Worm (Caenorhabditis elegans) whole organism, mixed stage, embryonic: Measurements from ENCODE around the gene W07G4.5.

Experiments
- M03D4.4 ChIP-seq: sonication (generic microtip); optimal IDR thresholded peaks from 2 replicates; lab custom pipeline; 2017; ENCODE audit warnings: mild to moderate bottlenecking, missing genetic modification characterization, missing compliant biosample characterization
- blmp-1 ChIP-seq: fragments of 150-350 bp; optimal IDR thresholded peaks from 2 replicates; lab custom pipeline; 2014; ENCODE audit warnings: missing biosample characterization, missing genetic modification characterization
- ceh-39 ChIP-seq: fragments of 150-350 bp; optimal IDR thresholded peaks from 2 replicates; lab custom pipeline; 2014; ENCODE audit warnings: missing biosample characterization, missing genetic modification characterization
- drap-1 ChIP-seq: fragments of 200-800 bp; sonication (Bioruptor generic); optimal IDR thresholded peaks from 3 replicates; lab custom pipeline; 2018; ENCODE audit warnings: mild to moderate bottlenecking, missing genetic modification characterization, missing compliant biosample characterization
- elt-1 ChIP-seq: sonication (generic microtip); optimal IDR thresholded peaks from 2 replicates; lab custom pipeline; 2017; ENCODE audit warnings: missing genetic modification characterization, mild to moderate bottlenecking, missing compliant biosample characterization, antibody characterized with exemption, moderate library complexity, borderline replicate concordance; ENCODE audit not compliant: insufficient read depth
- elt-3 ChIP-seq: fragments of 150-350 bp; optimal IDR thresholded peaks from 2 replicates; lab custom pipeline; 2014; ENCODE audit warnings: missing biosample characterization, missing genetic modification characterization
- ham-2 ChIP-seq: fragments of 200-800 bp; sonication (Bioruptor generic); optimal IDR thresholded peaks from 2 replicates; lab custom pipeline; 2018; ENCODE audit warnings: mild to moderate bottlenecking, missing genetic modification characterization, missing compliant biosample characterization
- hlh-1 ChIP-seq: fragments of 150-350 bp; optimal IDR thresholded peaks from 2 replicates; lab custom pipeline; 2014; ENCODE audit warnings: missing biosample characterization, missing genetic modification reagents, missing genetic modification characterization
- lin-13 ChIP-seq: fragments of 150-350 bp; optimal IDR thresholded peaks from 2 replicates; lab custom pipeline; 2014; ENCODE audit warnings: missing biosample characterization, missing genetic modification characterization
- lin-32 ChIP-seq: fragments of 200-800 bp; sonication (Bioruptor generic); optimal IDR thresholded peaks from 2 replicates; lab custom pipeline; 2018; ENCODE audit warnings: mild to moderate bottlenecking, missing genetic modification characterization, missing compliant biosample characterization
- lsy-2 ChIP-seq: fragments of 150-350 bp; optimal IDR thresholded peaks from 2 replicates; lab custom pipeline; 2014; ENCODE audit warnings: missing biosample characterization, missing genetic modification characterization
- mab-5 ChIP-seq: fragments of 150-350 bp; optimal IDR thresholded peaks from 2 replicates; lab custom pipeline; 2014; ENCODE audit warnings: missing biosample characterization, missing genetic modification characterization
- mep-1 ChIP-seq: fragments of 150-350 bp; optimal IDR thresholded peaks from 2 replicates; lab custom pipeline; 2017; ENCODE audit warnings: missing biosample characterization, missing genetic modification reagents, missing genetic modification characterization, inconsistent platforms
- nhr-12 ChIP-seq: fragments of 150-350 bp; optimal IDR thresholded peaks from 2 replicates; lab custom pipeline; 2014; ENCODE audit warnings: missing biosample characterization, missing genetic modification characterization
- nhr-2 ChIP-seq: fragments of 150-350 bp; optimal IDR thresholded peaks from 2 replicates; lab custom pipeline; 2014; ENCODE audit warnings: missing biosample characterization, missing genetic modification characterization
- nhr-237 ChIP-seq: fragments of 150-350 bp; optimal IDR thresholded peaks from 2 replicates; lab custom pipeline; 2014; ENCODE audit warnings: missing biosample characterization, missing genetic modification characterization
- nhr-28 ChIP-seq: fragments of 150-350 bp; optimal IDR thresholded peaks from 2 replicates; lab custom pipeline; 2014; ENCODE audit warnings: missing biosample characterization, missing genetic modification characterization
- nhr-76 ChIP-seq: sonication (generic microtip); optimal IDR thresholded peaks from 2 replicates; lab custom pipeline; 2017; ENCODE audit warnings: missing biosample characterization, missing genetic modification characterization
- pha-4 ChIP-seq: fragments of 150-350 bp; optimal IDR thresholded peaks from 2 replicates; lab custom pipeline; 2018; ENCODE audit warnings: missing biosample characterization, missing genetic modification reagents, missing genetic modification characterization
- sem-2 ChIP-seq: fragments of 200-800 bp; sonication (Bioruptor generic); optimal IDR thresholded peaks from 2 replicates; lab custom pipeline; 2018; ENCODE audit warnings: mild to moderate bottlenecking, missing genetic modification characterization, missing compliant biosample characterization
- snpc-4 ChIP-seq: fragments of 150-350 bp; optimal IDR thresholded peaks from 2 replicates; lab custom pipeline; 2014; ENCODE audit warnings: missing biosample characterization, missing genetic modification characterization
- sptf-1 ChIP-seq: sonication (generic microtip); optimal IDR thresholded peaks from 2 replicates; lab custom pipeline; 2017; ENCODE audit warnings: mild to moderate bottlenecking, missing genetic modification characterization, moderate library complexity, missing compliant biosample characterization
- tbx-8 ChIP-seq: fragments of 200-800 bp; sonication (Bioruptor generic); optimal IDR thresholded peaks from 2 replicates; lab custom pipeline; 2018; ENCODE audit warnings: mild to moderate bottlenecking, missing genetic modification characterization, moderate library complexity, missing compliant biosample characterization
- unc-120 ChIP-seq: sonication (generic microtip); optimal IDR thresholded peaks from 2 replicates; lab custom pipeline; 2017; ENCODE audit warnings: missing genetic modification characterization, missing compliant biosample characterization; ENCODE audit not compliant: poor library complexity, severe bottlenecking
- unc-39 ChIP-seq: fragments of 150-350 bp; optimal IDR thresholded peaks from 2 replicates; lab custom pipeline; 2014; ENCODE audit warnings: missing biosample characterization, missing genetic modification characterization
- unc-62 ChIP-seq: fragments of 150-350 bp; optimal IDR thresholded peaks from 2 replicates; lab custom pipeline; 2014; ENCODE audit warnings: missing biosample characterization, missing genetic modification reagents, missing genetic modification characterization
- zip-8 ChIP-seq: fragments of 150-350 bp; optimal IDR thresholded peaks from 2 replicates; lab custom pipeline; 2014; ENCODE audit warnings: missing biosample characterization, missing genetic modification characterization
- ztf-11 ChIP-seq: fragments of 150-350 bp; optimal IDR thresholded peaks from 2 replicates; lab custom pipeline; 2014; ENCODE audit warnings: missing biosample characterization, missing genetic modification characterization

The W07G4.5 gene

ce11 chrV:13085917-13086552, 38.3 kb downstream of the W07G4.5 start:
- TF ChIP-seq drap-1 (no peak), unc-62 (peak; percentile 93), M03D4.4 (peak; percentile 10), unc-39 (tag; lab: Kevin White, UChicago) (no peak), hlh-1 (tag; lab: Kevin White, UChicago) (peak; percentile 52), sptf-1 (peak; percentile 33), ztf-11 (tag; lab: Kevin White, UChicago) (peak; percentile 12), pha-4 (peak; percentile 32), mep-1 (tag; lab: Kevin White, UChicago) (peak; percentile 52), unc-120 (tag; lab: Kevin White, UChicago) (peak; percentile 99), nhr-237 (tag; lab: Kevin White, UChicago) (peak; percentile 4), lin-32 (GFP tag; lab: Kevin White, UChicago) (no peak), zip-8 (no peak), lsy-2 (tag; lab: Kevin White, UChicago) (peak; percentile 30)

DNA sequence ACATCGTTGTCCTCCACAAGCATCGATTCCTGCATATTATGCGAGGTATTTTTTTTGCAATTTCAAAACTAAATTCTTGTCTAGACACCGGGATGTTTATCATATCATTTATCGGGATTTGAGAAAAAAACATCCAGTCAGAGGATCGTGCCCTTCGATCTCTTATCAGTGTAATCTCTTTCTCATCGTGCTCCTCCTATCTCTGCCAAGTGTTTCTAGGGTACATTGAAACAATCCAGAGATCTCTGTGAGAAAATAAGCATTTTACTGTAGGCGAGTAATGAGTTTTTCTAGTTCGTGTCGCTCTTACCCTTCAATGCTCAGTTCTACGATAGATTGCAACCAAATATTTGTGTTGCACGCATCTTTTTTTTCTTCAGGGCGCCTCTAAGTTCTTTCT, 40.7 kb downstream of the W07G4.5 start:
- TF ChIP-seq pha-4 (no peak), ham-2 (no peak), elt-1 (tag; lab: Kevin White, UChicago) (peak; percentile 14)

DNA sequence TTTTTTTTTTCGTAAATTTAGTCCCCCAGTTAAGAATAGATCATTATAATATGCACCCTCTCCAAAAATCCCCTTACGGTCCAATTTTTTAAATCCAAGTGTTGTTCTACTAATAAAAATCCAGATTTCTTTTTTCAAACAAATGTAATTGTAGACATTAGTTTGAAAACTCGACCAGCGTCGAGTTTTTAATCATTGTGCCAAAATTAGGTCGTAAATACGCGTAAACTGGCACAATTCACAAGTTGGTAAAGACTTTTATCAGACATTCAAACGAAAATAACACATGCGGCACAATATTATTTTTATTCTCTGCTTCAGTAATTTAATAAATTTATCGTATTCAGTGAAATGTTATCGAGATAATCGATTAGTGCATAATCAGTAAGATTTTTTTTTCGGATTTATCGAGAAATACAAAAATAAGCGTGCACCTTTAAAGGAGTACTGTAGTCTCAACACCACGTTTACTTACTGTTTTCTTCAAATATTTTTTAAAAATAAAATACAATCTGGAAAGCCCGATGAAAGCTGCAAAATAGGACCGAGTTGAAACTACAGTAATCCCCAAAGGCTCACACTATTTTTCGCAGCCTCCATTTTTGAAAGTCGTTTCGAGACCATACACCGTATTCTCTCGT, 42.5 kb downstream of the W07G4.5 start, which contains the start of gene C34B4.4:
TSS of gene C34B4.4 (plus strand) at position 276 of the 641 bp plus-strand sequence.
- no peak for TF ChIP-seq blmp-1
- no peak for TF ChIP-seq elt-3 (tag; lab: Kevin White, UChicago)
- no peak for TF ChIP-seq lin-13 (tag; lab: Kevin White, UChicago)
- TF ChIP-seq mab-5 (tag; lab: Kevin White, UChicago) = no peak
- no peak for TF ChIP-seq pha-4
- TF ChIP-seq nhr-2 = no peak
- no peak for TF ChIP-seq drap-1
- TF ChIP-seq nhr-12 (tag; lab: Kevin White, UChicago) = no peak

DNA sequence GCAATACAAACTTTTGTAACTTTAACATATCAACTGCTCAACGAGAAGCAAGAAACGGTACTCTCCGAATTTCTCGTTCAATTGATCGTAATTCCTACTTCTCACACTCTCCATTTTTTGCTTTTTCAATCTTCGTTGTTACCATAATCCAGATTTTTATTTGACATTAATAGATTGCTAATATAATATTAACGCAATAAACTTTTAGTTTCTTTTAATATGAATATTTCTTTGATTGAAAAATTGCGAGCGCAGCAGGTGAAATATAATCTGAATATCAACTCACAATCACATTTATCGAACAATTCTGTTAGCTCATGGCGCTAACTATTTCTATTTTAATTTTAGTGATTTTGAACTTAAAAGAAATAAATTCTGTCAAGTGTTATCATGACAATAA, 44.6 kb downstream of the W07G4.5 start, which contains the start of gene lurp-4:
TSS of gene lurp-4 (plus strand) at position 301 of the 400 bp plus-strand sequence.
- no peak for TF ChIP-seq unc-120 (tag; lab: Kevin White, UChicago)
- TF ChIP-seq hlh-1 (tag; lab: Kevin White, UChicago) = no peak
- TF ChIP-seq sptf-1 = no peak
- TF ChIP-seq nhr-76 (tag; lab: Kevin White, UChicago) = no peak
- TF ChIP-seq sem-2 = no peak
- TF ChIP-seq lin-32 (GFP tag; lab: Kevin White, UChicago) = no peak
- TF ChIP-seq, all 35 proteins: peak for 0

DNA sequence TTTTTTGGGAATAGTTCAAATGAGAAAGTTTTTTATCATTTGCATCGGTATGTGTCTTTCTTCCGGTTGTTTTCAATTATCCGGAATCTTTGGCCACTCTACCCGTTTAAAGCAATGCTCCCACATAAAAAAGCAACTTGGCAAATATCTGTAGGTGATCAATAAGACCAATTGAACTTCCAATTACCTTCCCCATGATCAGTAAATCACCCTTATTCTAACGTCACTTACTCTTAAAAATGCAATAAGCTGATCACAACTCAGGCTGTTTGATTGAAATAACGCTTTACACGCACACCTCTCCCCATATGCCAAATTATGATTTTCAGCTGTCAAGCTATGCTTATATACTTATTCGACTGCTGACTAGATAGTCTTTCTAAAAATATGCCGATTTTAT, 47.9 kb downstream of the W07G4.5 start, which contains the start of gene C34B4.5:
TSS of gene C34B4.5 (plus strand) at position 301 of the 400 bp plus-strand sequence.
- TF ChIP-seq sptf-1 = no peak
- no peak for TF ChIP-seq snpc-4 (tag; lab: Kevin White, UChicago)
- TF ChIP-seq ceh-39 (tag; lab: Kevin White, UChicago) = no peak
- TF ChIP-seq tbx-8 = no peak
- TF ChIP-seq nhr-28 = no peak
- no peak for TF ChIP-seq lin-32 (GFP tag; lab: Kevin White, UChicago)
- TF ChIP-seq blmp-1 = no peak
- no peak for TF ChIP-seq nhr-2
- no peak for TF ChIP-seq nhr-12 (tag; lab: Kevin White, UChicago)
